Fruit fly (Drosophila melanogaster) whole organism, embryonic: ENCODE results near the gene Irbp18.

Experiments
- ATbp ChIP-seq: fragments of 200-800 bp; sonication (Bioruptor generic); optimal IDR thresholded peaks from 2 replicates; lab custom pipeline; 2017; ENCODE audit warnings: missing biosample characterization, mild to moderate bottlenecking, missing genetic modification characterization, missing genetic modification reagents
- Asciz ChIP-seq: fragments of 200-800 bp; sonication (Bioruptor generic); optimal IDR thresholded peaks from 2 replicates; lab custom pipeline; 2017; ENCODE audit warnings: missing biosample characterization, mild to moderate bottlenecking, missing genetic modification characterization, missing genetic modification reagents
- Atf-2 ChIP-seq: fragments of 200-800 bp; sonication (Bioruptor generic); optimal IDR thresholded peaks from 2 replicates; lab custom pipeline; 2016; ENCODE audit warnings: missing biosample characterization, missing genetic modification characterization
- Awh ChIP-seq: fragments of 200-800 bp; sonication (Bioruptor generic); IDR thresholded peaks from 2 replicates; pipeline ENCODE4, ENCODE4 v1.3.6; 2022; ENCODE audit warnings: missing biosample characterization, missing genetic modification characterization
- CG10147 ChIP-seq: fragments of 200-800 bp; sonication (Bioruptor generic); optimal IDR thresholded peaks from 2 replicates; lab custom pipeline; 2019; ENCODE audit warnings: missing biosample characterization, mild to moderate bottlenecking, missing genetic modification characterization, moderate library complexity
- CG10654 ChIP-seq: fragments of 200-800 bp; sonication (Bioruptor generic); optimal IDR thresholded peaks from 2 replicates; lab custom pipeline; 2016; ENCODE audit warnings: missing biosample characterization, missing genetic modification characterization
- CG11247 ChIP-seq: fragments of 200-800 bp; sonication (Bioruptor generic); IDR thresholded peaks from 2 replicates; pipeline ENCODE4 v1.3.6; 2022; ENCODE audit warnings: missing biosample characterization, missing genetic modification characterization
- CG11560 ChIP-seq: fragments of 200-800 bp; sonication (Bioruptor generic); IDR thresholded peaks from 3 replicates; pipeline ENCODE4 v1.3.6; 2022; ENCODE audit warnings: missing biosample characterization, missing genetic modification characterization
- CG12071 ChIP-seq: fragments of 200-800 bp; sonication (Bioruptor generic); optimal IDR thresholded peaks from 3 replicates; lab custom pipeline; 2018; ENCODE audit warnings: missing biosample characterization, mild to moderate bottlenecking, missing genetic modification characterization
- CG13296 ChIP-seq: fragments of 200-800 bp; sonication (Bioruptor generic); optimal IDR thresholded peaks from 3 replicates; lab custom pipeline; 2018; ENCODE audit warnings: missing biosample characterization, mild to moderate bottlenecking, missing genetic modification characterization
- CG13424 ChIP-seq: fragments of 200-800 bp; sonication (Bioruptor generic); optimal IDR thresholded peaks from 2 replicates; lab custom pipeline; 2019; ENCODE audit warnings: missing biosample characterization, mild to moderate bottlenecking, missing genetic modification characterization, moderate library complexity
- CG17328 ChIP-seq: fragments of 200-800 bp; sonication (Bioruptor generic); IDR thresholded peaks from 2 replicates; pipeline ENCODE4 v1.3.6; 2022; ENCODE audit warnings: missing biosample characterization, missing genetic modification characterization
- CG17568 ChIP-seq: fragments of 200-800 bp; sonication (Bioruptor generic); optimal IDR thresholded peaks from 2 replicates; lab custom pipeline; 2018; ENCODE audit warnings: missing biosample characterization, mild to moderate bottlenecking, missing genetic modification characterization, moderate library complexity
- CG18011 ChIP-seq: fragments of 200-800 bp; sonication (Bioruptor generic); optimal IDR thresholded peaks from 2 replicates; lab custom pipeline; 2017; ENCODE audit warnings: missing biosample characterization, missing genetic modification characterization, mild to moderate bottlenecking, moderate library complexity, missing genotype
- CG2678 ChIP-seq: fragments of 200-800 bp; sonication (Bioruptor generic); optimal IDR thresholded peaks from 3 replicates; lab custom pipeline; 2019; ENCODE audit warnings: missing biosample characterization, mild to moderate bottlenecking, missing genetic modification characterization, moderate library complexity
- CG34422 ChIP-seq: fragments of 200-800 bp; sonication (Bioruptor generic); IDR thresholded peaks from 3 replicates; pipeline ENCODE4 v1.3.6; 2022; ENCODE audit warnings: missing biosample characterization, missing genetic modification characterization
- CG3995 ChIP-seq: fragments of 200-800 bp; sonication (Bioruptor generic); optimal IDR thresholded peaks from 3 replicates; lab custom pipeline; 2016; ENCODE audit warnings: missing biosample characterization, missing genetic modification characterization
- CG9727 ChIP-seq: fragments of 200-800 bp; sonication (Bioruptor generic); optimal IDR thresholded peaks from 3 replicates; lab custom pipeline; 2017; ENCODE audit warnings: missing biosample characterization, mild to moderate bottlenecking, missing genetic modification characterization
- Chrac-16 ChIP-seq: fragments of 200-800 bp; sonication (Bioruptor generic); optimal IDR thresholded peaks from 3 replicates; lab custom pipeline; 2016; ENCODE audit warnings: missing biosample characterization, missing genetic modification characterization
- Dll ChIP-seq: fragments of 200-800 bp; sonication (Bioruptor generic); IDR thresholded peaks from 4 replicates; pipeline ENCODE4 v1.3.6; 2022; ENCODE audit warnings: missing biosample characterization, missing genetic modification characterization; ENCODE audit not compliant: partially characterized antibody
- Elba2 ChIP-seq: fragments of 200-800 bp; sonication (Bioruptor generic); optimal IDR thresholded peaks from 3 replicates; lab custom pipeline; 2016; ENCODE audit warnings: missing biosample characterization, missing genetic modification characterization
- H15 ChIP-seq: fragments of 200-800 bp; sonication (Bioruptor generic); IDR thresholded peaks from 3 replicates; pipeline ENCODE4 v1.3.6; 2022; ENCODE audit warnings: missing biosample characterization, missing genetic modification characterization
- Hmr ChIP-seq: fragments of 200-800 bp; sonication (Bioruptor generic); optimal IDR thresholded peaks from 3 replicates; lab custom pipeline; 2017; ENCODE audit warnings: mild to moderate bottlenecking, missing biosample characterization, missing genetic modification reagents, missing genetic modification characterization
- Myb ChIP-seq: fragments of 200-800 bp; sonication (Bioruptor generic); optimal IDR thresholded peaks from 2 replicates; lab custom pipeline; 2016; ENCODE audit warnings: missing biosample characterization, missing genetic modification characterization
- Pdp1 ChIP-seq, 2 experiments: fragments of 200-800 bp; sonication (Bioruptor generic); optimal IDR thresholded peaks; 3 replicates each; lab custom pipeline; 2016; ENCODE audit warnings: missing biosample characterization in 2 of 2, missing genetic modification characterization in 2 of 2, mild to moderate bottlenecking in 1 of 2, moderate library complexity in 1 of 2
- Poxn ChIP-seq: fragments of 200-800 bp; sonication (Bioruptor generic); IDR thresholded peaks from 2 replicates; pipeline ENCODE4 v1.3.6; 2022; ENCODE audit warnings: missing biosample characterization, missing genetic modification characterization
- Rfx ChIP-seq: fragments of 200-800 bp; sonication (Bioruptor generic); IDR thresholded peaks from 2 replicates; pipeline ENCODE4 v1.3.6; 2022; ENCODE audit warnings: missing biosample characterization, missing genetic modification characterization
- Sry-β ChIP-seq: fragments of 200-800 bp; sonication (Bioruptor generic); optimal IDR thresholded peaks from 2 replicates; lab custom pipeline; 2018; ENCODE audit warnings: missing biosample characterization, mild to moderate bottlenecking, missing genetic modification characterization, moderate library complexity
- chinmo ChIP-seq: fragments of 200-800 bp; sonication (Bioruptor generic); IDR thresholded peaks from 4 replicates; pipeline ENCODE4 v1.3.6; 2022; ENCODE audit warnings: missing biosample characterization, missing genetic modification characterization; ENCODE audit not compliant: partially characterized antibody
- danr ChIP-seq: fragments of 200-800 bp; sonication (Bioruptor generic); IDR thresholded peaks from 2 replicates; pipeline ENCODE4 v1.3.6; 2022; ENCODE audit warnings: missing biosample characterization, missing genetic modification characterization
- dmrt99B ChIP-seq: fragments of 200-800 bp; sonication (Bioruptor generic); optimal IDR thresholded peaks from 2 replicates; lab custom pipeline; 2018; ENCODE audit warnings: missing biosample characterization, mild to moderate bottlenecking, missing genetic modification characterization, moderate library complexity
- her ChIP-seq: fragments of 200-800 bp; sonication (Bioruptor generic); optimal IDR thresholded peaks from 2 replicates; lab custom pipeline; 2016; ENCODE audit warnings: missing biosample characterization, missing genetic modification characterization
- hth ChIP-seq: fragments of >200 bp; optimal IDR thresholded peaks from 2 replicates; lab custom pipeline; 2017; ENCODE audit warnings: inconsistent platforms
- jing ChIP-seq: fragments of 200-800 bp; sonication (Bioruptor generic); optimal IDR thresholded peaks from 2 replicates; lab custom pipeline; 2018; ENCODE audit warnings: missing biosample characterization, mild to moderate bottlenecking, missing genetic modification characterization
- lilli ChIP-seq: fragments of 200-800 bp; sonication (Bioruptor generic); optimal IDR thresholded peaks from 3 replicates; lab custom pipeline; 2016; ENCODE audit warnings: missing biosample characterization, missing genetic modification characterization
- mam ChIP-seq: fragments of 200-800 bp; sonication (Bioruptor generic); optimal IDR thresholded peaks from 3 replicates; lab custom pipeline; 2016; ENCODE audit warnings: missing biosample characterization, missing genetic modification characterization
- onecut ChIP-seq: fragments of 200-800 bp; sonication (Bioruptor generic); IDR thresholded peaks from 2 replicates; pipeline ENCODE4 v1.3.6; 2022; ENCODE audit warnings: missing biosample characterization, missing genetic modification characterization
- pita ChIP-seq: fragments of 200-800 bp; sonication (Bioruptor generic); optimal IDR thresholded peaks from 2 replicates; lab custom pipeline; 2017; ENCODE audit warnings: missing biosample characterization, mild to moderate bottlenecking, missing genetic modification characterization
- ranshi ChIP-seq: fragments of 200-800 bp; sonication (Bioruptor generic); IDR thresholded peaks from 2 replicates; pipeline ENCODE4 v1.3.6; 2022; ENCODE audit warnings: missing biosample characterization, missing genetic modification characterization
- sima ChIP-seq: fragments of 200-800 bp; sonication (Bioruptor generic); optimal IDR thresholded peaks from 2 replicates; lab custom pipeline; 2016; ENCODE audit warnings: missing biosample characterization, missing genetic modification characterization
- ssp ChIP-seq: fragments of 200-800 bp; sonication (Bioruptor generic); IDR thresholded peaks from 2 replicates; pipeline ENCODE4 v1.3.6; 2022; ENCODE audit warnings: missing biosample characterization, missing genetic modification characterization
- tap ChIP-seq: fragments of 200-800 bp; optimal IDR thresholded peaks from 3 replicates; lab custom pipeline; 2019; ENCODE audit warnings: missing biosample characterization, mild to moderate bottlenecking, missing genetic modification characterization, moderate library complexity
- tll ChIP-seq, 2 experiments: fragments of 200-800 bp in 1 of 2; fragments of >200 bp in 1 of 2; sonication (Bioruptor generic) in 1 of 2; optimal IDR thresholded peaks; 2 replicates each; lab custom pipeline; 2017 to 2019; ENCODE audit warnings: missing biosample characterization in 2 of 2, missing genetic modification characterization in 2 of 2, mild to moderate bottlenecking in 1 of 2, moderate library complexity in 1 of 2
- twi ChIP-seq: fragments of 200-800 bp; optimal IDR thresholded peaks from 2 replicates; lab custom pipeline; 2019; ENCODE audit warnings: missing biosample characterization, mild to moderate bottlenecking, missing genetic modification characterization, moderate library complexity
- unpg ChIP-seq: fragments of 200-800 bp; sonication (Bioruptor generic); optimal IDR thresholded peaks from 3 replicates; lab custom pipeline; 2018; ENCODE audit warnings: missing biosample characterization, mild to moderate bottlenecking, missing genetic modification characterization, moderate library complexity
- wek ChIP-seq: fragments of 200-800 bp; sonication (Bioruptor generic); optimal IDR thresholded peaks from 3 replicates; lab custom pipeline; 2018; ENCODE audit warnings: missing biosample characterization, mild to moderate bottlenecking, missing genetic modification characterization, moderate library complexity
- z ChIP-seq: fragments of 200-800 bp; sonication (Bioruptor generic); IDR thresholded peaks from 3 replicates; pipeline ENCODE4 v1.3.6; 2022; ENCODE audit warnings: missing biosample characterization, missing genetic modification characterization

Gene Irbp18

dm6 chr3L:11089805-11090440, 8.1 kb downstream of the Irbp18 start (continued):
- TF ChIP-seq z (GFP tag; lab: Robert Waterston, UW) (peak; percentile 76; the same call in 1 of the 3 replicates), tll (GFP tag; optimal IDR thresholded peaks at IDR 0.05; lab: Kevin White, UChicago) (peak in 1 of 2 experiments; percentile 74), chinmo (GFP tag; lab: Robert Waterston, UW) (peak; percentile 65; the same call in 1 of the 4 replicates)

DNA sequence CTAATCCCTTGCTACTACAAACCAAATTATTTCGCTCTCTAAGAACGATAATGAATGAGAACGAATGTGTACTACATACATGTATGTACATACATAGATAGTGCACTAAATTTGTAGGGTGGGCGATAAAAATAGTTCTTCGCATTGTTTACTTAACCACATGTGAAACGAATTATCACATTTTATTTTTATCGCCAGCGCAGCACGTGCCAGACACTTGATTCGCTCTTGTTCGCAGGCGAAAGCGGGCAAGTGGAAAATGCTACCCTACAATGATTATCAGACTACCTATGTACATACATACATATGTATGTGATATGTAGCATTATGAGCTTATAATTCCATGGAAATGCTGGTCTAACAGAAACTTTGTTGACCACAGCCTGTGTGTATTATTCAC, 12.2 kb downstream of the Irbp18 start:
- TF ChIP-seq dmrt99B (tag; lab: Kevin White, UChicago) = no peak
- TF ChIP-seq lilli (GFP tag; lab: Kevin White, UChicago) = no peak
- TF ChIP-seq sima (GFP tag; lab: Kevin White, UChicago) = no peak
- TF ChIP-seq ATbp = peak; percentile 12
- TF ChIP-seq CG17328 (GFP tag; lab: Robert Waterston, UW) = 0 out of 2 replicates have a peak, but pooled peaks have one; percentile 11
- no peak for TF ChIP-seq Hmr
- no peak for TF ChIP-seq onecut (GFP tag; lab: Robert Waterston, UW)
- no peak for TF ChIP-seq CG13424 (tag; lab: Kevin White, UChicago)
- no peak for TF ChIP-seq CG17568
- TF ChIP-seq pita (GFP tag; lab: Kevin White, UChicago) = no peak
- TF ChIP-seq wek = peak; percentile 28
- peak; percentile 80 for TF ChIP-seq twi (tag; lab: Kevin White, UChicago)
- no peak for TF ChIP-seq Sry-β
- TF ChIP-seq CG2678 (tag; lab: Kevin White, UChicago) = peak; percentile 4
- TF ChIP-seq Rfx (GFP tag; lab: Robert Waterston, UW) = no peak
- peak; percentile 26 for TF ChIP-seq Asciz (GFP tag; lab: Kevin White, UChicago)
- TF ChIP-seq unpg (GFP tag; lab: Kevin White, UChicago) = no peak
- peak in 1 of 2 experiments; percentile 38 for TF ChIP-seq Pdp1 (GFP tag; optimal IDR thresholded peaks at IDR 0.05; lab: Kevin White, UChicago)
- TF ChIP-seq CG10147 = no peak
- no peak for TF ChIP-seq ranshi (GFP tag; lab: Robert Waterston, UW)
- TF ChIP-seq CG12071 (GFP tag; lab: Kevin White, UChicago) = peak; percentile 50
- TF ChIP-seq Dll (GFP tag; lab: Robert Waterston, UW) = no peak
- no peak for TF ChIP-seq CG10654 (GFP tag; lab: Kevin White, UChicago)
- no peak for TF ChIP-seq CG11560 (tag; lab: Robert Waterston, UW)
- no peak for TF ChIP-seq CG18011 (GFP tag; lab: Kevin White, UChicago)
- TF ChIP-seq ssp (GFP tag; lab: Robert Waterston, UW) = no peak
- TF ChIP-seq tap (tag; lab: Kevin White, UChicago) = no peak
- no peak for TF ChIP-seq Chrac-16 (GFP tag; lab: Kevin White, UChicago)
- TF ChIP-seq H15 (GFP tag; lab: Robert Waterston, UW) = no peak
- TF ChIP-seq Atf-2 = no peak
- TF ChIP-seq Poxn = no peak
- no peak for TF ChIP-seq hth
- TF ChIP-seq CG3995 (GFP tag; lab: Kevin White, UChicago) = no peak
- TF ChIP-seq danr (GFP tag; lab: Robert Waterston, UW) = no peak
- peak; percentile 9 for TF ChIP-seq CG13296 (GFP tag; lab: Kevin White, UChicago)
- no peak for TF ChIP-seq CG11247
- TF ChIP-seq her (GFP tag; lab: Kevin White, UChicago) = no peak
- 0 out of 3 replicates have a peak, but pooled peaks have one; percentile 30 for TF ChIP-seq CG34422 (GFP tag; lab: Robert Waterston, UW)
- no peak for TF ChIP-seq CG9727 (GFP tag; lab: Kevin White, UChicago)
- no peak for TF ChIP-seq jing (GFP tag; lab: Kevin White, UChicago)
- TF ChIP-seq Awh (GFP tag; lab: Robert Waterston, UW) = no peak
- TF ChIP-seq mam (GFP tag; lab: Kevin White, UChicago) = no peak
- TF ChIP-seq Myb (GFP tag; lab: Kevin White, UChicago) = no peak
- 0 out of 4 replicates have a peak, but pooled peaks have one; percentile 46 for TF ChIP-seq chinmo (GFP tag; lab: Robert Waterston, UW)
- no peak for TF ChIP-seq Elba2
